Worm (Caenorhabditis elegans) whole organism, L1 larva: ENCODE measurements around the gene M163.1.
"Not testable (repeated sequence)": the region's sequence is repeated elsewhere in the genome, so short reads cannot be mapped to it uniquely, and the experiment has no call there.

Source experiments
- ceh-90 ChIP-seq: sonication (generic microtip); optimal IDR thresholded peaks from 2 replicates; lab custom pipeline; 2016; ENCODE audit warnings: missing genetic modification characterization, missing compliant biosample characterization
- egl-27 ChIP-seq, 2 experiments: fragments of 150-350 bp in 1 of 2; sonication (generic microtip); optimal IDR thresholded peaks; 3 replicates each; lab custom pipeline; 2017 to 2018; ENCODE audit warnings: missing biosample characterization in 2 of 2, missing genetic modification characterization in 2 of 2, missing genetic modification reagents in 2 of 2
- mdl-1 ChIP-seq, 2 experiments: fragments of 150-350 bp; optimal IDR thresholded peaks; 2 replicates each; lab custom pipeline; 2014 to 2017; ENCODE audit warnings: missing biosample characterization in 2 of 2, missing genetic modification characterization in 2 of 2, inconsistent platforms in 1 of 2
- nhr-237 ChIP-seq: fragments of 150-350 bp; optimal IDR thresholded peaks from 2 replicates; lab custom pipeline; 2014; ENCODE audit warnings: missing biosample characterization, missing genetic modification characterization
- nhr-28 ChIP-seq: fragments of 150-350 bp; optimal IDR thresholded peaks from 2 replicates; lab custom pipeline; 2014; ENCODE audit warnings: missing biosample characterization, missing genetic modification characterization
- snpc-4 ChIP-seq: fragments of 150-350 bp; optimal IDR thresholded peaks from 2 replicates; lab custom pipeline; 2014; ENCODE audit warnings: missing biosample characterization, missing genetic modification characterization
- swsn-7 ChIP-seq: sonication (generic microtip); optimal IDR thresholded peaks from 2 replicates; lab custom pipeline; 2016; ENCODE audit warnings: missing genetic modification characterization, missing compliant biosample characterization
- zag-1 ChIP-seq: fragments of 150-350 bp; optimal IDR thresholded peaks from 2 replicates; lab custom pipeline; 2014; ENCODE audit warnings: missing biosample characterization, missing genetic modification characterization
- ztf-11 ChIP-seq, 2 experiments: sonication (generic microtip); optimal IDR thresholded peaks; 2 replicates each; lab custom pipeline; 2016 to 2017; ENCODE audit warnings: missing genetic modification characterization in 2 of 2, missing biosample characterization in 1 of 2, missing compliant biosample characterization in 1 of 2

ce11 chrX:14528399-14528798, 24.8 kb upstream of the M163.1 start, which contains the start of gene nspc-19:
- not testable (repeated sequence) for TF ChIP-seq ztf-11 (tag; optimal IDR thresholded peaks at IDR 0.05; lab: Kevin White, UChicago); zag-1; nhr-237 (tag; lab: Kevin White, UChicago); egl-27 (tag; optimal IDR thresholded peaks at IDR 0.05; lab: Kevin White, UChicago); snpc-4 (tag; lab: Kevin White, UChicago); nhr-28 (tag; lab: Kevin White, UChicago); swsn-7 (tag; lab: Kevin White, UChicago); mdl-1 (tag; optimal IDR thresholded peaks at IDR 0.05; lab: Kevin White, UChicago); ceh-90 (tag; lab: Kevin White, UChicago)
